Worm (Caenorhabditis elegans): Measurements from ENCODE around the gene ser-4.

The ser-4 gene

DNA sequence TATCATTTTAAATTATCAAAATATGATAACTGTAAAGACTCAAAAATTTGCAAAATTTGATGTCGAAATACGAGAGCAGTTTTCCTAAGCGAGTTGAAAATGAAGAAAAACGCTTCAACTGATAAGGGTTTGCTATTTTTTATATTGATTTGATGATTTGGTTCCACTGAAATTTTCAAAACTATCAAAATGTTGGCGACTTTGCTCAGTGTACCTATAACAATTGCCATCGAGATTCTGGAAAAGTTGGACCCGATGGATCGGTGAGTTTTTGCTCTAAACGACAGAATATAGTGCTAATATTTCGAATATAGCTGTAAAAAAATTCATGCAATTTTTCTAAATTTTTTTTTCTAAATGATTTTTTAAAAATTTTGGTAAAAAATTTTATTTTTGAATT, 27.1 kb downstream of the ser-4 start, which contains the start of the genes fbxa-13 and Y22D7AR.2:
fbxa-13 (minus strand) TSS at position 101 of the 400 bp plus-strand sequence.
Y22D7AR.2 (plus strand) TSS at position 148 of the 400 bp plus-strand sequence.
- TF ChIP-seq nhr-28 (tag; optimal IDR thresholded peaks at IDR 0.05), result no peak
- no peak for TF ChIP-seq nhr-237 (tag; optimal IDR thresholded peaks at IDR 0.05)
- TF ChIP-seq bed-3 (GFP tag; optimal IDR thresholded peaks at IDR 0.05), result no peak
- TF ChIP-seq ceh-83 (GFP tag; optimal IDR thresholded peaks at IDR 0.05), result no peak
- no peak for TF ChIP-seq nhr-12 (tag; optimal IDR thresholded peaks at IDR 0.05)
- TF ChIP-seq elt-3 (tag; optimal IDR thresholded peaks at IDR 0.05), result no peak

DNA sequence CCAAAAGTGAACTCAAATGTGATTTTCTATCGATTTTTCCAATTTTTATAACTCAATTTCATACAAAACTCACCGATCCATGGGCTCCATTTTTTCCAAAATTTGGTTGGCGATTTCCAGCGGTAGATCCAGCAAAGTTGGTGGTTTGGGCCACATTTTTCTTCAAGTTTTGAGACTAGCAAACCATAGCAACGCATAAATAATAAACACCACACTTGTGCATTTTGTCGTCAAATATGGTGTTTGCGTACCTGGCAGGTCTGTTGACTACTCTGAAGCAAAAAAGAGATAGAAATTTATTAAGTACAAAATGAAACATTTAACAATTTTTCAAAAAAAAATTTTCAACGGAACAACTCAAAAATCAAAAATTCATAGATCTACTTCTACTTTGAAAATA, 27.6 kb downstream of the ser-4 start:
- TF ChIP-seq ces-1 (GFP tag; optimal IDR thresholded peaks at IDR 0.05), result no peak

DNA sequence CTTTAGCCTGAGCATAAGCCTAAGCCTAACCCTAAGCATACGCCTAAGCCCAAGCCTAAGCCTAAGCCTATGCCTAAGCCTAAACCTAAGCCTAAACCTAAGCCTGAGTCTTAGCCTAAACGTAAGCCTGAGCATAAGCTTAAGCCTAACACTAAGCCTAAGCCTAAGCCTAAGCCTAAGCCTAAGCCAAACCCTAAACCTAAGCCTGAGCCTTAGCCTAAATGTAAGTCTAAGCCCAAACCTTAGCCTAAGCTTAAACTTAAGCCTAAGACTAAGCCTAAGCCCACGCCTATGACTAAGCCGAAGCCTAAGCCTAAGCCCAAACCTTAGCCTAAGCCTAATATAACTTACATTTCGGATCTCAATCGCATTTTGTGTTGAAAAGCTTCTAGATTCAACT, 28.9 kb downstream of the ser-4 start:
- TF ChIP-seq ham-2 (GFP tag; optimal IDR thresholded peaks at IDR 0.05) (peak; percentile 4), nhr-28 (tag; optimal IDR thresholded peaks at IDR 0.05) (no peak)

DNA sequence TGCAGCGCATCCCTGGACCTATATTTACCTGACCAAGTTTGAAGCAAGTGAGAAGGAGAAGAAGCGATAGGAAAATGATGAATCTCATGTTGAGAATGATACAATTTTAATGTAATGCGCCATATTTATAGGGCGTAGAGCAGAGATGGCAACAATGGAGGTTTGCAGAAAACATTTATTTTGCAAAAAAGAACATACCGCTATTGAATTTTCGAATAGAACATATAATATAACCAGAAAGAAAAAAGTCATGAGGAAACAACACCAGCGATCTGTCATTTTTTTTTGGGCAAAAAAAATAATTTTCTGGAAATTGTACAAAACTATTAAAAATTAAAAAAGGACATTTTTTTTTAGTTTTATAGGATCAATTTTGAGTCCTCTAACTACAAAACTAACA, 30.6 kb downstream of the ser-4 start, which contains the start of gene spex-3:
spex-3 (minus strand) TSS at position 101 of the 400 bp plus-strand sequence.
- TF ChIP-seq elt-3 (tag; optimal IDR thresholded peaks at IDR 0.05), result no peak
- TF ChIP-seq ztf-11 (tag; optimal IDR thresholded peaks at IDR 0.05), result no peak
- no peak for TF ChIP-seq mls-2 (tag; optimal IDR thresholded peaks at IDR 0.05)
- TF ChIP-seq nhr-28 (tag; optimal IDR thresholded peaks at IDR 0.05), result no peak
- TF ChIP-seq flh-1 (GFP tag; optimal IDR thresholded peaks at IDR 0.05), result no peak
- TF ChIP-seq unc-120 (tag; optimal IDR thresholded peaks at IDR 0.05; ENCODE audit: poor library complexity, severe bottlenecking), result no peak
- TF ChIP-seq drap-1 (GFP tag; optimal IDR thresholded peaks at IDR 0.05), result no peak
- no peak for TF ChIP-seq nhr-2 (tag; optimal IDR thresholded peaks at IDR 0.05)
- TF ChIP-seq mep-1 (tag; optimal IDR thresholded peaks at IDR 0.05), result no peak
- TF ChIP-seq ceh-43 (GFP tag; optimal IDR thresholded peaks at IDR 0.05), result no peak
- no peak for TF ChIP-seq bed-3 (GFP tag; optimal IDR thresholded peaks at IDR 0.05)
- no peak for TF ChIP-seq unc-39 (tag; optimal IDR thresholded peaks at IDR 0.05)
- no peak for TF ChIP-seq lsy-2 (tag; optimal IDR thresholded peaks at IDR 0.05)

DNA sequence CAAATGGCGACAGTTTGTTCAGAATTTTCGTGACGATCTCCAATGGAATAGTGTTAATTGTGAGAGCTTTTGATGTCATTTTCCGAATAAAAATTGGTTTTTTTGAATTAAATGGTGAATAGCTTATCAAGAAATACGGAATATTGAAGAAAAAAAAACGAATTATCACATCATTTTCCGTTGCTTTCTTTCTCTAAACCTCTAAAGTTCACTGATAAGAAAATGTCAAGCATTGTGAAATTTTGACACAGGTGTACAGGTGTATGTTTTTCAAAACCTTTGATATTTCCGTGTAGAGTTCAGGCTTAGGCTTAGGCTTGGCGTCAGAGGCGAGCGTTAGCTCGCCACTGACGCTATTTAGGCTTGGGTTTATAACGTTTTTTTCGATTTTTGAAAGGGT, 34.1 kb downstream of the ser-4 start, which contains the start of gene fbxa-74:
fbxa-74 (minus strand) TSS at position 145 of the 400 bp plus-strand sequence.
- TF ChIP-seq nhr-28 (tag; optimal IDR thresholded peaks at IDR 0.05), result no peak
- no peak for TF ChIP-seq lsy-2 (tag; optimal IDR thresholded peaks at IDR 0.05)
- no peak for TF ChIP-seq mab-5 (tag; optimal IDR thresholded peaks at IDR 0.05)
- no peak for TF ChIP-seq M03D4.4 (tag; optimal IDR thresholded peaks at IDR 0.05)
- TF ChIP-seq zip-8 (tag; optimal IDR thresholded peaks at IDR 0.05), result no peak
- TF ChIP-seq ces-1 (GFP tag; optimal IDR thresholded peaks at IDR 0.05), result no peak
- TF ChIP-seq drap-1 (GFP tag; optimal IDR thresholded peaks at IDR 0.05), result no peak
- no peak for TF ChIP-seq elt-3 (tag; optimal IDR thresholded peaks at IDR 0.05)
- no peak for TF ChIP-seq pha-4 (tag; optimal IDR thresholded peaks at IDR 0.05)
- no peak for TF ChIP-seq ceh-83 (GFP tag; optimal IDR thresholded peaks at IDR 0.05)
- TF ChIP-seq nhr-12 (tag; optimal IDR thresholded peaks at IDR 0.05), result no peak
- TF ChIP-seq nhr-76 (tag; optimal IDR thresholded peaks at IDR 0.05), result no peak
- TF ChIP-seq mep-1 (tag; optimal IDR thresholded peaks at IDR 0.05), result no peak
- no peak for TF ChIP-seq ztf-11 (tag; optimal IDR thresholded peaks at IDR 0.05)
- TF ChIP-seq elt-1 (tag; optimal IDR thresholded peaks at IDR 0.05; ENCODE audit: borderline replicate concordance, insufficient read depth), result no peak
- no peak for TF ChIP-seq sptf-1 (tag; optimal IDR thresholded peaks at IDR 0.05)
- TF ChIP-seq mls-2 (tag; optimal IDR thresholded peaks at IDR 0.05), result no peak
- no peak for TF ChIP-seq ceh-39 (tag; optimal IDR thresholded peaks at IDR 0.05)

DNA sequence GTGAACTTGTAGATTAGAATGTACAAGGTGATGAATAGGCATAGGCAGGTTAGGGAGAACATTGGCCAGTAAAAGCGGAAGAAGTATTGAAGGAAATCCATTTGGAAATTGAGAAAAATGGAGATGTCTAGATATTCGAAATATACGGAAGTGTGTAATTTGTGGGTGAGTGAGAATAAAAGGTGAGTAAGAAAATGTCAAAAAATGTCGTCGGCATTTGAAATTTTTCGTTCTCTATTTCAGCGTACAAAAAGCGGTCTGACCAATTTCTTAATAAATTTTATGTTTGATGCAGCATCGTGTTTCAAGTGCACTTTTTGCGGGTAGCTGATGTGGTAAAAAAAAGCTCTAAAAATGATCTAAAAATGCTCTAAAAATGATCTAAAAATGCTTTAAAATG, 37.9 kb downstream of the ser-4 start, which contains the start of gene srd-64:
srd-64 (minus strand) TSS at position 101 of the 400 bp plus-strand sequence.
- no peak for TF ChIP-seq mls-2 (tag; optimal IDR thresholded peaks at IDR 0.05)
- TF ChIP-seq zip-8 (tag; optimal IDR thresholded peaks at IDR 0.05), result no peak
- TF ChIP-seq nhr-237 (tag; optimal IDR thresholded peaks at IDR 0.05), result no peak
- TF ChIP-seq ceh-83 (GFP tag; optimal IDR thresholded peaks at IDR 0.05), result no peak
- no peak for TF ChIP-seq unc-39 (tag; optimal IDR thresholded peaks at IDR 0.05)

DNA sequence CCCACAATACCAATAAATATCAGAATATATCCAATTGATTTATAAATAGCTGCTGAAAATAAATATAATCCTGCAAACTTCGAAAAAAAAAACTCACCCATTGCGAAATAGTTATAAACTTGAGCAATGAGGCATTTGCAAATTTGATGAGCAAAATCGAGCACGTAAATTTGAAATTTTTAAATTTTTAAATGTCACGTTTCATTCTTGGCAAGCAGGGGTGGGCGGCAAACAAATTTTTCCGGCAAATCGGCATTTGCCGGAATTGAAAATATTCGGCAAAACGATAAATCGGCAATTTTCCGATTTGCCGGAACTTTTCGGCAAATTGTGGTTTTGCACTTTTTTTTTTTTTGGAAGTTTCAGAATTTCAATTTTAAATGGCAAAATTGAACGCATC, 43.0 kb downstream of the ser-4 start, which contains the start of gene Y22D7AR.14:
Y22D7AR.14 (minus strand) TSS at position 101 of the 400 bp plus-strand sequence.
- TF ChIP-seq ces-1 (GFP tag; optimal IDR thresholded peaks at IDR 0.05), result no peak
- TF ChIP-seq elt-3 (tag; optimal IDR thresholded peaks at IDR 0.05), result no peak
- no peak for TF ChIP-seq lsy-2 (tag; optimal IDR thresholded peaks at IDR 0.05)
- TF ChIP-seq cnd-1 (tag; optimal IDR thresholded peaks at IDR 0.05), result no peak
- no peak for TF ChIP-seq mep-1 (tag; optimal IDR thresholded peaks at IDR 0.05)
- TF ChIP-seq snpc-4 (tag; optimal IDR thresholded peaks at IDR 0.05), result no peak
- no peak for TF ChIP-seq ceh-43 (GFP tag; optimal IDR thresholded peaks at IDR 0.05)
- no peak for TF ChIP-seq ham-2 (GFP tag; optimal IDR thresholded peaks at IDR 0.05)
- no peak for TF ChIP-seq nhr-28 (tag; optimal IDR thresholded peaks at IDR 0.05)
- TF ChIP-seq bed-3 (GFP tag; optimal IDR thresholded peaks at IDR 0.05), result no peak
- TF ChIP-seq lin-32 (GFP tag; optimal IDR thresholded peaks at IDR 0.05), result no peak
- no peak for TF ChIP-seq zip-8 (tag; optimal IDR thresholded peaks at IDR 0.05)
- no peak for TF ChIP-seq pha-4 (tag; optimal IDR thresholded peaks at IDR 0.05)
- TF ChIP-seq sem-2 (GFP tag; optimal IDR thresholded peaks at IDR 0.05), result no peak
- TF ChIP-seq lin-13 (tag; optimal IDR thresholded peaks at IDR 0.05), result no peak
- TF ChIP-seq ceh-83 (GFP tag; optimal IDR thresholded peaks at IDR 0.05), result no peak
- no peak for TF ChIP-seq nhr-12 (tag; optimal IDR thresholded peaks at IDR 0.05)
- no peak for TF ChIP-seq elt-1 (tag; optimal IDR thresholded peaks at IDR 0.05; ENCODE audit: borderline replicate concordance, insufficient read depth)
- no peak for TF ChIP-seq unc-62 (GFP tag; optimal IDR thresholded peaks at IDR 0.05)
- TF ChIP-seq M03D4.4 (tag; optimal IDR thresholded peaks at IDR 0.05), result no peak

Measured in whole organism, mixed stage, embryonic.